Worm (Caenorhabditis elegans) whole organism, L4/young adult: ENCODE results near the gene fbxl-5.

ENCODE experiments used
- W03F9.2 ChIP-seq: fragments of 150-350 bp; optimal IDR thresholded peaks from 2 replicates; lab custom pipeline; 2014; ENCODE audit warnings: missing biosample characterization, missing genetic modification characterization
- him-1 ChIP-seq: sonication (generic microtip); optimal IDR thresholded peaks from 2 replicates; lab custom pipeline; 2016; ENCODE audit warnings: missing genotype, missing genetic modification reagents, missing genetic modification characterization, missing compliant biosample characterization

DNA sequence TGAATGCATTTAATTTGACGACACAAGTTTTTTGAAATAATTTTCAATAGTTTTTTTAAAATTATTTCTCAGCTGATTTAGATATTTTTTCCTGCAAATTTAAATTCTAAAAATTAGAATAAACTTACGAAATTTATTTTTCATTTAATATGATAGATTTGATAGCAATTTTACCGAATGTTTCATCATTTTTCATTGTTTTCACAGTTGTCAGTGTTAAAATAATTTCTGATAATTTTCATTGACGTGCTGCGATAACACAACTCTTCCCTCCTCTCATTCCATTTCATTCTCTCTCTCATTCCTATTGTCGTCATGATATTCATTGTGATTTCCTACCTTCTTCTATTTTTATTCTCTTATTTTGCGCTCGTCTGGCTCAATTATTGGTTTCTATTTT lies 17.5 kb downstream of the fbxl-5 start, which contains the start of gene hint-3:
- TF ChIP-seq W03F9.2 (no peak), him-1 (no peak)
